Worm (Caenorhabditis elegans) whole organism, late embryonic: Measurements from ENCODE around the gene act-1.

Source experiments
- T23F11.4 ChIP-seq: fragments of 200-800 bp; sonication (Bioruptor generic); optimal IDR thresholded peaks from 2 replicates; lab custom pipeline; 2018; ENCODE audit warnings: mild to moderate bottlenecking, missing genetic modification characterization, missing compliant biosample characterization
- ama-1 ChIP-seq: fragments of 150-350 bp; optimal IDR thresholded peaks from 2 replicates; lab custom pipeline; 2014
- lin-11 ChIP-seq: fragments of 200-800 bp; sonication (Bioruptor generic); optimal IDR thresholded peaks from 2 replicates; lab custom pipeline; 2018; ENCODE audit warnings: mild to moderate bottlenecking, missing genetic modification characterization, missing compliant biosample characterization
- pha-4 ChIP-seq: fragments of 150-350 bp; optimal IDR thresholded peaks from 2 replicates; lab custom pipeline; 2018; ENCODE audit warnings: missing biosample characterization, missing genetic modification reagents, missing genetic modification characterization
- sdc-2 ChIP-seq: sonication (generic microtip); optimal IDR thresholded peaks from 2 replicates; lab custom pipeline; 2016; ENCODE audit warnings: missing genotype, missing genetic modification characterization, missing compliant biosample characterization

ce11 chrV:11131801-11132200 lies 50.9 kb downstream of the act-1 start:
- TF ChIP-seq sdc-2 (tag; lab: Kevin White, UChicago), result no peak
- no peak for TF ChIP-seq lin-11 (tag; lab: Kevin White, UChicago)
- no peak for TF ChIP-seq ama-1
- no peak for TF ChIP-seq pha-4 (tag; lab: Kevin White, UChicago)
- no peak for TF ChIP-seq T23F11.4
